Worm (Caenorhabditis elegans): ENCODE results near the gene pcrg-1.

- TF ChIP-seq mep-1 (tag; optimal IDR thresholded peaks at IDR 0.05) = peak; percentile 5
- TF ChIP-seq nhr-237 (tag; optimal IDR thresholded peaks at IDR 0.05) = no peak
- no peak for TF ChIP-seq jun-1 (tag; optimal IDR thresholded peaks at IDR 0.05)
- TF ChIP-seq snpc-4 (tag; optimal IDR thresholded peaks at IDR 0.05) = no peak
Observed at ce11 chrII:7230684-7231083, 30.3 kb downstream of the pcrg-1 start.

Data from whole organism, L1 larva.